Fruit fly (Drosophila melanogaster) whole organism, prepupa: ENCODE results near the gene unc-119.
A peak's percentile ranks its signal among the peaks of the same experiment; 100 is the strongest.

Source experiments
- CG11294 ChIP-seq: fragments of 200-800 bp; sonication (Bioruptor generic); IDR thresholded peaks from 2 replicates; pipeline ENCODE4 v1.3.6; 2022; ENCODE audit warnings: missing biosample characterization, missing genetic modification characterization
- CG11762 ChIP-seq: fragments of 200-800 bp; sonication (Bioruptor generic); optimal IDR thresholded peaks from 3 replicates; lab custom pipeline; 2016; ENCODE audit warnings: missing biosample characterization, missing genetic modification characterization; ENCODE audit not compliant: insufficient read depth
- CG34406 ChIP-seq: fragments of 200-800 bp; sonication (Bioruptor generic); optimal IDR thresholded peaks from 3 replicates; lab custom pipeline; 2016; ENCODE audit warnings: missing biosample characterization, missing genetic modification characterization
- CG6276 ChIP-seq: fragments of 200-800 bp; sonication (Bioruptor generic); optimal IDR thresholded peaks from 2 replicates; lab custom pipeline; 2017; ENCODE audit warnings: missing biosample characterization, mild to moderate bottlenecking, missing genetic modification characterization
- CG7368 ChIP-seq: fragments of 200-800 bp; sonication (Bioruptor generic); optimal IDR thresholded peaks from 3 replicates; lab custom pipeline; 2016; ENCODE audit warnings: missing biosample characterization, missing genetic modification characterization
- CG8632 ChIP-seq: fragments of 200-800 bp; sonication (Bioruptor generic); optimal IDR thresholded peaks from 3 replicates; lab custom pipeline; 2016; ENCODE audit warnings: missing biosample characterization, missing genetic modification characterization
- Eip78C ChIP-seq: fragments of 200-800 bp; sonication (Bioruptor generic); peaks from one replicate; lab custom pipeline; 2016; ENCODE audit warnings: missing biosample characterization, missing genetic modification characterization
- Hr39 ChIP-seq: fragments of 200-800 bp; sonication (Bioruptor generic); optimal IDR thresholded peaks from 2 replicates; lab custom pipeline; 2016; ENCODE audit warnings: missing biosample characterization, missing genetic modification characterization
- Sox102F ChIP-seq: fragments of 200-800 bp; sonication (Bioruptor generic); optimal IDR thresholded peaks from 2 replicates; lab custom pipeline; 2016; ENCODE audit warnings: missing biosample characterization, mild to moderate bottlenecking, missing genetic modification characterization
- Sox14 ChIP-seq: fragments of 200-800 bp; sonication (Bioruptor generic); optimal IDR thresholded peaks from 3 replicates; lab custom pipeline; 2016; ENCODE audit warnings: missing biosample characterization, missing genetic modification characterization
- pdm3 ChIP-seq: fragments of 200-800 bp; sonication (Bioruptor generic); optimal IDR thresholded peaks from 3 replicates; lab custom pipeline; 2016; ENCODE audit warnings: missing biosample characterization, missing genetic modification characterization
- ss ChIP-seq, 2 experiments: fragments of 200-800 bp; sonication (Bioruptor generic); optimal IDR thresholded peaks; 2 replicates in 1 of 2; 3 replicates in 1 of 2; lab custom pipeline; 2017 to 2018; ENCODE audit warnings: mild to moderate bottlenecking in 2 of 2, missing biosample characterization in 2 of 2, missing genetic modification characterization in 2 of 2, moderate library complexity in 1 of 2
- svp ChIP-seq: fragments of 200-800 bp; sonication (Bioruptor generic); peaks from one replicate; lab custom pipeline; 2016; ENCODE audit warnings: missing biosample characterization, missing genetic modification characterization
- topi ChIP-seq: fragments of 200-800 bp; sonication (Bioruptor generic); optimal IDR thresholded peaks from 3 replicates; lab custom pipeline; 2016; ENCODE audit warnings: missing biosample characterization, missing genetic modification characterization

DNA sequence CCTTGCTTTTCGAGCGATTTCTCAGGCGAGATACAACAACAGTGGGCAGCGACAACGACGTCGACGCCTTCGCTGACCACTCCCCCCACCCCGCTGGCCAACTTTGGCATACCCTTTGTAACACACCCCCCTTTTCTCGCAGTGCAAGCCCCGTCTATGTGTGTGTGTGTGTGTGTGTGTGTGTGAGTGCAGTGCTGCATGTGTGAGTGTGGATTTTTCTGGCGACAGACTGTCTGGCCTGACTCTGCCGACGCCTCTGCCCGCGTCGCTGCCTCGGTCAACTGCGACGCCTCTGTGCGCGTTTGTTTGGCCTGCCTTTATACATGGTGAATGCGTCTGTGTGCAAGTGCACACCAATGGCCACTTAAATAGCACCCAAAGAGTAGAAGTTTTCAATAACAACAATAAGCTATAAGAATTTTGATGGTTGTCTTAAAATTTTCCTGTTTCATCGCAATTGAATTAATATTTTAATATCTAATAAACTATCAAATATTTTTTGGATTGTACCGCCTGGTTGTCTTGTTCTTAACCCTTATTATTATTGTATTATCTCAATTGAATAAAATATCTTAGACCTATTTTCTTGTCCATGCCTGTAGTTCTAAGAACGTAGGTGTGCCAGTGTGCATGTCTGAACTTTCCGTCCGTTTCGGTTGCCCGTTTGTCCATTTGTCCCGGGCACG is 2.9 kb upstream of the unc-119 start:
- TF ChIP-seq pdm3 (GFP tag; lab: Kevin White, UChicago): peak; percentile 83
- TF ChIP-seq topi: peak; percentile 88
- TF ChIP-seq CG11762: peak; percentile 78
- TF ChIP-seq CG7368 (GFP tag; lab: Kevin White, UChicago): peak; percentile 69
- TF ChIP-seq Hr39: peak; percentile 49
- TF ChIP-seq CG8632 (GFP tag; lab: Kevin White, UChicago): peak; percentile 87
- peak; percentile 98 for TF ChIP-seq Eip78C
- peak; percentile 92 to 93 for TF ChIP-seq ss (GFP tag; optimal IDR thresholded peaks at IDR 0.05; lab: Kevin White, UChicago)
- peak; percentile 73 for TF ChIP-seq CG11294 (GFP tag; lab: Robert Waterston, UW)
- TF ChIP-seq Sox102F (GFP tag; lab: Kevin White, UChicago): peak; percentile 80
- peak; percentile 92 for TF ChIP-seq CG6276 (GFP tag; lab: Kevin White, UChicago)
- peak; percentile 72 for TF ChIP-seq Sox14
- TF ChIP-seq CG34406 (GFP tag; lab: Kevin White, UChicago): peak; percentile 91
- TF ChIP-seq svp: peak; percentile 92
